Worm (Caenorhabditis elegans) whole organism, late embryonic: ENCODE measurements around the gene rfc-2.

Experiments used
- C38D4.7 ChIP-seq: fragments of 200-800 bp; sonication (Bioruptor generic); optimal IDR thresholded peaks from 2 replicates; lab custom pipeline; 2018; ENCODE audit warnings: mild to moderate bottlenecking, missing genetic modification characterization, moderate library complexity, missing compliant biosample characterization
- F13H6.1 ChIP-seq: sonication (generic microtip); optimal IDR thresholded peaks from 2 replicates; lab custom pipeline; 2016; ENCODE audit warnings: missing genetic modification characterization, missing compliant biosample characterization
- ceh-14 ChIP-seq: sonication (generic microtip); optimal IDR thresholded peaks from 2 replicates; lab custom pipeline; 2016; ENCODE audit warnings: missing genotype, missing genetic modification characterization, missing compliant biosample characterization
- ceh-18 ChIP-seq: sonication (generic microtip); optimal IDR thresholded peaks from 2 replicates; lab custom pipeline; 2016; ENCODE audit warnings: missing genetic modification characterization, missing compliant biosample characterization
- ceh-19 ChIP-seq: fragments of 200-800 bp; sonication (Bioruptor generic); optimal IDR thresholded peaks from 2 replicates; lab custom pipeline; 2018; ENCODE audit warnings: mild to moderate bottlenecking, missing genetic modification characterization, missing compliant biosample characterization
- ceh-2 ChIP-seq: sonication (generic microtip); optimal IDR thresholded peaks from 2 replicates; lab custom pipeline; 2016; ENCODE audit warnings: missing genotype, missing genetic modification characterization, missing compliant biosample characterization
- ceh-22 ChIP-seq: sonication (generic microtip); optimal IDR thresholded peaks from 2 replicates; lab custom pipeline; 2017; ENCODE audit warnings: missing biosample characterization, missing genetic modification characterization
- ceh-31 ChIP-seq: sonication (generic microtip); optimal IDR thresholded peaks from 2 replicates; lab custom pipeline; 2016; ENCODE audit warnings: missing genetic modification characterization, missing compliant biosample characterization
- che-1 ChIP-seq: sonication (generic microtip); optimal IDR thresholded peaks from 2 replicates; lab custom pipeline; 2016; ENCODE audit warnings: mild to moderate bottlenecking, missing genetic modification characterization, missing compliant biosample characterization
- dmd-4 ChIP-seq: sonication (generic microtip); optimal IDR thresholded peaks from 2 replicates; lab custom pipeline; 2016; ENCODE audit warnings: borderline replicate concordance, missing genetic modification characterization, missing compliant biosample characterization
- ets-4 ChIP-seq: sonication (generic microtip); optimal IDR thresholded peaks from 2 replicates; lab custom pipeline; 2016; ENCODE audit warnings: missing genetic modification characterization, missing compliant biosample characterization
- eyg-1 ChIP-seq: sonication (generic microtip); optimal IDR thresholded peaks from 2 replicates; lab custom pipeline; 2016; ENCODE audit warnings: missing genotype, missing genetic modification characterization, missing compliant biosample characterization
- fkh-6 ChIP-seq: sonication (generic microtip); optimal IDR thresholded peaks from 2 replicates; lab custom pipeline; 2016; ENCODE audit warnings: missing genetic modification characterization, missing compliant biosample characterization
- gmeb-2 ChIP-seq: sonication (generic microtip); optimal IDR thresholded peaks from 2 replicates; lab custom pipeline; 2016; ENCODE audit warnings: missing genetic modification characterization, inconsistent platforms, missing compliant biosample characterization
- hlh-13 ChIP-seq: fragments of 200-800 bp; sonication (Bioruptor generic); optimal IDR thresholded peaks from 2 replicates; lab custom pipeline; 2018; ENCODE audit warnings: mild to moderate bottlenecking, missing genetic modification characterization, missing compliant biosample characterization
- hlh-15 ChIP-seq: sonication (generic microtip); optimal IDR thresholded peaks from 2 replicates; lab custom pipeline; 2016; ENCODE audit warnings: missing genetic modification characterization, missing compliant biosample characterization
- hlh-6 ChIP-seq: sonication (generic microtip); optimal IDR thresholded peaks from 2 replicates; lab custom pipeline; 2016; ENCODE audit warnings: missing genotype, missing genetic modification characterization, missing compliant biosample characterization
- hlh-8 ChIP-seq: sonication (generic microtip); optimal IDR thresholded peaks from 2 replicates; lab custom pipeline; 2016; ENCODE audit warnings: missing genotype, missing genetic modification characterization, missing compliant biosample characterization
- lim-6 ChIP-seq: sonication (generic microtip); optimal IDR thresholded peaks from 2 replicates; lab custom pipeline; 2016; ENCODE audit warnings: missing genetic modification characterization, missing compliant biosample characterization
- nfya-1 ChIP-seq: sonication (generic microtip); optimal IDR thresholded peaks from 2 replicates; lab custom pipeline; 2017; ENCODE audit warnings: missing genetic modification characterization, mild to moderate bottlenecking, missing compliant biosample characterization, antibody characterized with exemption, moderate library complexity
- nhr-11 ChIP-seq: fragments of 150-350 bp; optimal IDR thresholded peaks from 2 replicates; lab custom pipeline; 2014; ENCODE audit warnings: missing biosample characterization, missing genetic modification characterization
- npax-4 ChIP-seq: sonication (generic microtip); optimal IDR thresholded peaks from 2 replicates; lab custom pipeline; 2016; ENCODE audit warnings: missing genetic modification characterization, missing compliant biosample characterization
- odd-2 ChIP-seq: sonication (generic microtip); optimal IDR thresholded peaks from 2 replicates; lab custom pipeline; 2017; ENCODE audit warnings: antibody characterized with exemption, mild to moderate bottlenecking, missing genetic modification characterization, missing compliant biosample characterization
- pag-3 ChIP-seq: sonication (generic microtip); optimal IDR thresholded peaks from 2 replicates; lab custom pipeline; 2016; ENCODE audit warnings: missing compliant biosample characterization, missing genetic modification characterization, borderline replicate concordance
- pha-2 ChIP-seq: sonication (generic microtip); optimal IDR thresholded peaks from 2 replicates; lab custom pipeline; 2017; ENCODE audit warnings: mild to moderate bottlenecking, missing genetic modification characterization, missing compliant biosample characterization
- pha-4 ChIP-seq: fragments of 150-350 bp; optimal IDR thresholded peaks from 2 replicates; lab custom pipeline; 2018; ENCODE audit warnings: missing biosample characterization, missing genetic modification reagents, missing genetic modification characterization
- pqm-1 ChIP-seq: sonication (generic microtip); optimal IDR thresholded peaks from 2 replicates; lab custom pipeline; 2016; ENCODE audit warnings: missing genetic modification characterization, missing compliant biosample characterization
- pros-1 ChIP-seq: fragments of 150-350 bp; optimal IDR thresholded peaks from 2 replicates; lab custom pipeline; 2014; ENCODE audit warnings: missing biosample characterization, missing genetic modification reagents, missing genetic modification characterization
- ref-2 ChIP-seq: sonication (generic microtip); optimal IDR thresholded peaks from 2 replicates; lab custom pipeline; 2016; ENCODE audit warnings: missing genetic modification characterization, missing compliant biosample characterization
- sdc-2 ChIP-seq: sonication (generic microtip); optimal IDR thresholded peaks from 2 replicates; lab custom pipeline; 2016; ENCODE audit warnings: missing genotype, missing genetic modification characterization, missing compliant biosample characterization
- sox-2 ChIP-seq: fragments of 200-800 bp; sonication (Bioruptor generic); IDR thresholded peaks from 2 replicates; pipeline ENCODE4 v1.3.6; 2022; ENCODE audit warnings: missing genetic modification reagents, missing genetic modification characterization, missing compliant biosample characterization
- sox-4 ChIP-seq: sonication (generic microtip); optimal IDR thresholded peaks from 2 replicates; lab custom pipeline; 2017; ENCODE audit warnings: mild to moderate bottlenecking, missing genetic modification characterization, inconsistent platforms, missing compliant biosample characterization
- tbx-2 ChIP-seq: sonication (generic microtip); optimal IDR thresholded peaks from 2 replicates; lab custom pipeline; 2016; ENCODE audit warnings: missing genetic modification characterization, missing compliant biosample characterization
- tbx-7 ChIP-seq: sonication (generic microtip); optimal IDR thresholded peaks from 2 replicates; lab custom pipeline; 2016; ENCODE audit warnings: missing genotype, missing genetic modification characterization, missing compliant biosample characterization
- ttx-3 ChIP-seq: sonication (generic microtip); optimal IDR thresholded peaks from 2 replicates; lab custom pipeline; 2016; ENCODE audit warnings: missing genetic modification reagents, missing genetic modification characterization, missing compliant biosample characterization
- unc-42 ChIP-seq: sonication (generic microtip); optimal IDR thresholded peaks from 2 replicates; lab custom pipeline; 2016; ENCODE audit warnings: missing genotype, missing genetic modification characterization, missing compliant biosample characterization
- unc-86 ChIP-seq: sonication (generic microtip); optimal IDR thresholded peaks from 2 replicates; lab custom pipeline; 2016; ENCODE audit warnings: missing genetic modification characterization, missing compliant biosample characterization
- zip-5 ChIP-seq: sonication (generic microtip); optimal IDR thresholded peaks from 2 replicates; lab custom pipeline; 2016; ENCODE audit warnings: missing genetic modification characterization, missing compliant biosample characterization
- ztf-16 ChIP-seq: sonication (generic microtip); optimal IDR thresholded peaks from 2 replicates; lab custom pipeline; 2017; ENCODE audit warnings: missing genetic modification characterization, missing compliant biosample characterization

The rfc-2 gene

ce11 chrIV:1390102-1390501, 43.0 kb downstream of the rfc-2 start:
- TF ChIP-seq npax-4 (tag; lab: Kevin White, UChicago): no peak
- no peak for TF ChIP-seq pag-3
- no peak for TF ChIP-seq dmd-4 (tag; lab: Kevin White, UChicago)
- TF ChIP-seq hlh-8: no peak
- no peak for TF ChIP-seq fkh-6 (tag; lab: Kevin White, UChicago)
- TF ChIP-seq sox-2 (GFP tag; lab: Robert Waterston, UW): no peak
- no peak for TF ChIP-seq lim-6
- TF ChIP-seq F13H6.1: no peak
- TF ChIP-seq ref-2: no peak
- no peak for TF ChIP-seq zip-5

- TF ChIP-seq ceh-18 (tag; lab: Kevin White, UChicago) (no peak), nhr-11 (tag; lab: Kevin White, UChicago) (no peak), ceh-31 (tag; lab: Kevin White, UChicago) (no peak), ceh-19 (GFP tag; lab: Kevin White, UChicago) (no peak), sdc-2 (tag; lab: Kevin White, UChicago) (no peak), ceh-14 (tag; lab: Kevin White, UChicago) (no peak), ceh-2 (tag; lab: Kevin White, UChicago) (no peak), unc-86 (tag; lab: Kevin White, UChicago) (no peak), C38D4.7 (GFP tag; lab: Kevin White, UChicago) (no peak), sox-2 (GFP tag; lab: Robert Waterston, UW) (no peak), ets-4 (tag; lab: Kevin White, UChicago) (no peak), gmeb-2 (no peak), unc-42 (tag; lab: Kevin White, UChicago) (no peak), pros-1 (tag; lab: Kevin White, UChicago) (no peak), tbx-7 (tag; lab: Kevin White, UChicago) (no peak), pag-3 (no peak), odd-2 (tag; lab: Kevin White, UChicago) (no peak), nfya-1 (tag; lab: Kevin White, UChicago) (no peak), pha-4 (tag; lab: Kevin White, UChicago) (no peak)
These were observed 44.3 kb downstream of the rfc-2 start for ce11 chrIV:1391446-1391845.

- TF ChIP-seq ceh-19 (GFP tag; lab: Kevin White, UChicago) (no peak), tbx-2 (tag; lab: Kevin White, UChicago) (no peak), unc-86 (tag; lab: Kevin White, UChicago) (no peak), ztf-16 (tag; lab: Kevin White, UChicago) (no peak), hlh-15 (no peak), ets-4 (tag; lab: Kevin White, UChicago) (no peak), pha-4 (tag; lab: Kevin White, UChicago) (no peak), pqm-1 (tag; lab: Kevin White, UChicago) (no peak), hlh-13 (GFP tag; lab: Kevin White, UChicago) (no peak), hlh-6 (no peak), sox-4 (tag; lab: Kevin White, UChicago) (no peak), C38D4.7 (GFP tag; lab: Kevin White, UChicago) (no peak), pha-2 (tag; lab: Kevin White, UChicago) (no peak), ceh-22 (tag; lab: Kevin White, UChicago) (no peak), eyg-1 (tag; lab: Kevin White, UChicago) (no peak), ttx-3 (tag; lab: Kevin White, UChicago) (no peak), pros-1 (tag; lab: Kevin White, UChicago) (no peak), sox-2 (GFP tag; lab: Robert Waterston, UW) (no peak), nfya-1 (tag; lab: Kevin White, UChicago) (no peak), che-1 (tag; lab: Kevin White, UChicago) (no peak)
- TF ChIP-seq, all 69 proteins: peak for 0
These were observed 47.0 kb downstream of the rfc-2 start for ce11 chrIV:1394077-1394476.
